Fruit fly (Drosophila melanogaster): ENCODE measurements around the gene CG5151.

Gene CG5151

dm6 chr3L:16113607-16114337, 50.7 kb downstream of the CG5151 start (continued):
- TF ChIP-seq lola (GFP tag; optimal IDR thresholded peaks at IDR 0.05) (peak in 1 of 3 experiments; percentile 66), gem (tag; optimal IDR thresholded peaks at IDR 0.05) (no peak), fd64A (GFP tag; optimal IDR thresholded peaks at IDR 0.05) (peak; percentile 5), wek (GFP tag; optimal IDR thresholded peaks at IDR 0.05) (no peak), CG7928 (GFP tag; optimal IDR thresholded peaks at IDR 0.05) (peak; percentile 21), ap (GFP tag; IDR thresholded peaks at IDR 0.05) (peak; percentile 57), her (GFP tag; optimal IDR thresholded peaks at IDR 0.05) (peak; percentile 59), CG4424 (GFP tag; optimal IDR thresholded peaks at IDR 0.05) (peak; percentile 71), exex (tag; optimal IDR thresholded peaks at IDR 0.05) (peak; percentile 64), CG15479 (GFP tag; optimal IDR thresholded peaks at IDR 0.05) (peak; percentile 99), sna (GFP tag; IDR thresholded peaks at IDR 0.05; ENCODE audit: partially characterized antibody) (peak; percentile 51), CG1024 (GFP tag; IDR thresholded peaks at IDR 0.05) (0 out of 2 replicates have a peak, but pooled peaks have one; percentile 21), ATbp (GFP tag; optimal IDR thresholded peaks at IDR 0.05) (no peak), CoRest (tag; optimal IDR thresholded peaks at IDR 0.05) (peak; percentile 81), ewg (GFP tag; optimal IDR thresholded peaks at IDR 0.05) (peak; percentile 97), kni (GFP tag; optimal IDR thresholded peaks at IDR 0.05) (peak; percentile 99), dpn (GFP tag; optimal IDR thresholded peaks at IDR 0.05) (peak; percentile 83 to 91), tll (GFP tag; optimal IDR thresholded peaks at IDR 0.05) (peak in 1 of 2 experiments; percentile 59), CG31365 (tag; optimal IDR thresholded peaks at IDR 0.05) (peak; percentile 69), CG1832 (GFP tag; optimal IDR thresholded peaks at IDR 0.05) (no peak), jing (GFP tag; optimal IDR thresholded peaks at IDR 0.05) (no peak), GATAe (GFP tag; conservative IDR thresholded peaks at IDR 0.05) (no peak), CG17359 (tag; optimal IDR thresholded peaks at IDR 0.05) (peak; percentile 73), ind (GFP tag; optimal IDR thresholded peaks at IDR 0.05) (peak; percentile 83), h (optimal IDR thresholded peaks at IDR 0.05) (no peak), CG7372 (GFP tag; IDR thresholded peaks at IDR 0.05) (0 out of 2 replicates have a peak, but pooled peaks have one; percentile 52), CG1603 (tag; optimal IDR thresholded peaks at IDR 0.05) (peak; percentile 87), da (GFP tag; optimal IDR thresholded peaks at IDR 0.05) (no peak), en (GFP tag; optimal IDR thresholded peaks at IDR 0.05) (peak; percentile 27), B-H2 (GFP tag; optimal IDR thresholded peaks at IDR 0.05) (peak; percentile 83), CG31224 (GFP tag; IDR thresholded peaks at IDR 0.05) (peak; percentile 48; the same call in 1 of the 2 replicates), nmo (GFP tag; optimal IDR thresholded peaks at IDR 0.05) (peak; percentile 82), ase (GFP tag; IDR thresholded peaks at IDR 0.05) (peak; percentile 59; the same call in 2 of the 3 replicates), CG42726 (GFP tag; IDR thresholded peaks at IDR 0.05; ENCODE audit: partially characterized antibody) (peak; percentile 78), CG9727 (GFP tag; optimal IDR thresholded peaks at IDR 0.05) (peak; percentile 89), Bteb2 (GFP tag; optimal IDR thresholded peaks at IDR 0.05) (peak; percentile 73), jigr1 (GFP tag; IDR thresholded peaks at IDR 0.05) (0 out of 3 replicates have a peak, but pooled peaks have one; percentile 36), ken (GFP tag; IDR thresholded peaks at IDR 0.05) (peak; percentile 87), CG11504 (tag; optimal IDR thresholded peaks at IDR 0.05) (no peak), pzg (GFP tag; optimal IDR thresholded peaks at IDR 0.05) (peak; percentile 86), CG12219 (GFP tag; optimal IDR thresholded peaks at IDR 0.05) (peak; percentile 61), ERR (GFP tag; optimal IDR thresholded peaks at IDR 0.05) (peak; percentile 85), CG18262 (tag; optimal IDR thresholded peaks at IDR 0.05) (peak; percentile 83), CG14014 (GFP tag; IDR thresholded peaks at IDR 0.05) (peak; percentile 80), emc (GFP tag; optimal IDR thresholded peaks at IDR 0.05) (peak; percentile 76), CG11398 (GFP tag; optimal IDR thresholded peaks at IDR 0.05) (peak; percentile 60), Asciz (GFP tag; optimal IDR thresholded peaks at IDR 0.05) (no peak), HLHmδ (GFP tag; optimal IDR thresholded peaks at IDR 0.05) (peak; percentile 46)
